Worm (Caenorhabditis elegans) whole organism, late embryonic: ENCODE measurements around the gene T19E7.6.

ENCODE experiments used
- C08G9.2 ChIP-seq: sonication (generic microtip); optimal IDR thresholded peaks from 2 replicates; lab custom pipeline; 2016; ENCODE audit warnings: mild to moderate bottlenecking, missing genetic modification characterization, moderate library complexity, missing compliant biosample characterization
- F13H6.1 ChIP-seq: sonication (generic microtip); optimal IDR thresholded peaks from 2 replicates; lab custom pipeline; 2016; ENCODE audit warnings: missing genetic modification characterization, missing compliant biosample characterization
- K02D7.2 ChIP-seq: sonication (generic microtip); optimal IDR thresholded peaks from 2 replicates; lab custom pipeline; 2017; ENCODE audit warnings: mild to moderate bottlenecking, missing genetic modification characterization, missing compliant biosample characterization
- ceh-18 ChIP-seq: sonication (generic microtip); optimal IDR thresholded peaks from 2 replicates; lab custom pipeline; 2016; ENCODE audit warnings: missing genetic modification characterization, missing compliant biosample characterization
- ceh-2 ChIP-seq: sonication (generic microtip); optimal IDR thresholded peaks from 2 replicates; lab custom pipeline; 2016; ENCODE audit warnings: missing genotype, missing genetic modification characterization, missing compliant biosample characterization
- ceh-24 ChIP-seq: sonication (generic microtip); optimal IDR thresholded peaks from 2 replicates; lab custom pipeline; 2016; ENCODE audit warnings: mild to moderate bottlenecking, missing genetic modification characterization, missing compliant biosample characterization
- ceh-30 ChIP-seq: fragments of 150-350 bp; optimal IDR thresholded peaks from 2 replicates; lab custom pipeline; 2014; ENCODE audit warnings: missing biosample characterization, missing genetic modification characterization
- ceh-31 ChIP-seq: sonication (generic microtip); optimal IDR thresholded peaks from 2 replicates; lab custom pipeline; 2016; ENCODE audit warnings: missing genetic modification characterization, missing compliant biosample characterization
- ceh-34 ChIP-seq: sonication (generic microtip); optimal IDR thresholded peaks from 2 replicates; lab custom pipeline; 2016; ENCODE audit warnings: mild to moderate bottlenecking, missing genetic modification characterization, missing compliant biosample characterization
- ceh-9 ChIP-seq: sonication (generic microtip); optimal IDR thresholded peaks from 2 replicates; lab custom pipeline; 2016; ENCODE audit warnings: mild to moderate bottlenecking, missing genetic modification characterization, inconsistent platforms, missing compliant biosample characterization
- che-1 ChIP-seq: sonication (generic microtip); optimal IDR thresholded peaks from 2 replicates; lab custom pipeline; 2016; ENCODE audit warnings: mild to moderate bottlenecking, missing genetic modification characterization, missing compliant biosample characterization
- dve-1 ChIP-seq: sonication (generic microtip); optimal IDR thresholded peaks from 2 replicates; lab custom pipeline; 2017; ENCODE audit warnings: antibody characterized with exemption, mild to moderate bottlenecking, missing genetic modification characterization, missing compliant biosample characterization
- fax-1 ChIP-seq: sonication (generic microtip); optimal IDR thresholded peaks from 2 replicates; lab custom pipeline; 2016; ENCODE audit warnings: missing genotype, missing genetic modification characterization, missing compliant biosample characterization
- fkh-10 ChIP-seq: fragments of 150-350 bp; optimal IDR thresholded peaks from 2 replicates; lab custom pipeline; 2014; ENCODE audit warnings: missing biosample characterization, missing genetic modification reagents, missing genetic modification characterization
- gmeb-2 ChIP-seq: sonication (generic microtip); optimal IDR thresholded peaks from 2 replicates; lab custom pipeline; 2016; ENCODE audit warnings: missing genetic modification characterization, inconsistent platforms, missing compliant biosample characterization
- hlh-30 ChIP-seq: sonication (generic microtip); optimal IDR thresholded peaks from 2 replicates; lab custom pipeline; 2017; ENCODE audit warnings: antibody characterized with exemption, missing genetic modification characterization, missing compliant biosample characterization; ENCODE audit not compliant: insufficient read depth
- hlh-6 ChIP-seq: sonication (generic microtip); optimal IDR thresholded peaks from 2 replicates; lab custom pipeline; 2016; ENCODE audit warnings: missing genotype, missing genetic modification characterization, missing compliant biosample characterization
- nfya-1 ChIP-seq: sonication (generic microtip); optimal IDR thresholded peaks from 2 replicates; lab custom pipeline; 2017; ENCODE audit warnings: missing genetic modification characterization, mild to moderate bottlenecking, missing compliant biosample characterization, antibody characterized with exemption, moderate library complexity
- nhr-232 ChIP-seq: sonication (generic microtip); optimal IDR thresholded peaks from 2 replicates; lab custom pipeline; 2016; ENCODE audit warnings: missing genetic modification characterization, missing compliant biosample characterization
- odd-2 ChIP-seq: sonication (generic microtip); optimal IDR thresholded peaks from 2 replicates; lab custom pipeline; 2017; ENCODE audit warnings: antibody characterized with exemption, mild to moderate bottlenecking, missing genetic modification characterization, missing compliant biosample characterization
- pat-9 ChIP-seq: fragments of 200-800 bp; sonication (Bioruptor generic); optimal IDR thresholded peaks from 2 replicates; lab custom pipeline; 2018; ENCODE audit warnings: mild to moderate bottlenecking, missing genetic modification characterization, moderate library complexity, missing compliant biosample characterization
- pax-1 ChIP-seq: fragments of 150-350 bp; optimal IDR thresholded peaks from 2 replicates; lab custom pipeline; 2014; ENCODE audit warnings: missing biosample characterization, missing genetic modification characterization
- pha-2 ChIP-seq: sonication (generic microtip); optimal IDR thresholded peaks from 2 replicates; lab custom pipeline; 2017; ENCODE audit warnings: mild to moderate bottlenecking, missing genetic modification characterization, missing compliant biosample characterization
- pha-4 ChIP-seq: fragments of 150-350 bp; optimal IDR thresholded peaks from 2 replicates; lab custom pipeline; 2018; ENCODE audit warnings: missing biosample characterization, missing genetic modification reagents, missing genetic modification characterization
- pqm-1 ChIP-seq: sonication (generic microtip); optimal IDR thresholded peaks from 2 replicates; lab custom pipeline; 2016; ENCODE audit warnings: missing genetic modification characterization, missing compliant biosample characterization
- ref-2 ChIP-seq: sonication (generic microtip); optimal IDR thresholded peaks from 2 replicates; lab custom pipeline; 2016; ENCODE audit warnings: missing genetic modification characterization, missing compliant biosample characterization
- rnt-1 ChIP-seq: sonication (generic microtip); optimal IDR thresholded peaks from 2 replicates; lab custom pipeline; 2016; ENCODE audit warnings: missing genetic modification characterization, missing compliant biosample characterization
- sox-4 ChIP-seq: sonication (generic microtip); optimal IDR thresholded peaks from 2 replicates; lab custom pipeline; 2017; ENCODE audit warnings: mild to moderate bottlenecking, missing genetic modification characterization, inconsistent platforms, missing compliant biosample characterization
- syd-9 ChIP-seq: sonication (generic microtip); optimal IDR thresholded peaks from 2 replicates; lab custom pipeline; 2016; ENCODE audit warnings: mild to moderate bottlenecking, missing genetic modification characterization, moderate library complexity, missing compliant biosample characterization
- tbx-2 ChIP-seq: sonication (generic microtip); optimal IDR thresholded peaks from 2 replicates; lab custom pipeline; 2016; ENCODE audit warnings: missing genetic modification characterization, missing compliant biosample characterization
- ttx-3 ChIP-seq: sonication (generic microtip); optimal IDR thresholded peaks from 2 replicates; lab custom pipeline; 2016; ENCODE audit warnings: missing genetic modification reagents, missing genetic modification characterization, missing compliant biosample characterization
- unc-3 ChIP-seq, 2 experiments: fragments of 200-800 bp in 1 of 2; sonication (Bioruptor generic) in 1 of 2; sonication (generic microtip) in 1 of 2; conservative IDR thresholded peaks in 1 of 2; optimal IDR thresholded peaks in 1 of 2; 2 replicates each; pipeline versions ENCODE4 v1.3.6 to Lab custom; 2016 to 2022; ENCODE audit warnings: missing compliant biosample characterization in 2 of 2, missing genetic modification characterization in 2 of 2, missing genetic modification reagents in 1 of 2
- unc-55 ChIP-seq: sonication (generic microtip); optimal IDR thresholded peaks from 2 replicates; lab custom pipeline; 2017; ENCODE audit warnings: missing biosample characterization, missing genetic modification reagents, missing genetic modification characterization
- ztf-16 ChIP-seq: sonication (generic microtip); optimal IDR thresholded peaks from 2 replicates; lab custom pipeline; 2017; ENCODE audit warnings: missing genetic modification characterization, missing compliant biosample characterization

Gene T19E7.6

ce11 chrIV:5667191-5667590 is 2.1 kb downstream of the T19E7.6 start:
- TF ChIP-seq ceh-34 (no peak), ceh-18 (tag; lab: Kevin White, UChicago) (peak; percentile 2)

- TF ChIP-seq dve-1 (tag; lab: Kevin White, UChicago) (no peak), odd-2 (no peak), nfya-1 (tag; lab: Kevin White, UChicago) (no peak), tbx-2 (tag; lab: Kevin White, UChicago) (no peak), unc-3 (GFP tag; conservative IDR thresholded peaks at IDR 0.05; lab: Robert Waterston, UW) (no peak), unc-3 (tag; optimal IDR thresholded peaks at IDR 0.05; lab: Kevin White, UChicago) (no peak), F13H6.1 (tag; lab: Kevin White, UChicago) (no peak), pha-4 (tag; lab: Kevin White, UChicago) (no peak), ceh-24 (no peak), hlh-6 (tag; lab: Kevin White, UChicago) (no peak), pax-1 (tag; lab: Kevin White, UChicago) (no peak), nhr-232 (tag; lab: Kevin White, UChicago) (no peak), ceh-30 (tag; lab: Kevin White, UChicago) (no peak), che-1 (no peak), pha-2 (tag; lab: Kevin White, UChicago) (no peak), ceh-31 (tag; lab: Kevin White, UChicago) (no peak), rnt-1 (tag; lab: Kevin White, UChicago) (no peak), ceh-9 (tag; lab: Kevin White, UChicago) (no peak)
- TF ChIP-seq, all 69 proteins: peak for 0
Measured at ce11 chrIV:5666115-5667028, 2.9 kb downstream of the T19E7.6 start.

ce11 chrIV:5665353-5665918 is 3.9 kb downstream of the T19E7.6 start:
- TF ChIP-seq nfya-1 (tag; lab: Kevin White, UChicago) (peak; percentile 4), ref-2 (tag; lab: Kevin White, UChicago) (no peak), hlh-30 (tag; lab: Kevin White, UChicago) (peak; percentile 30), odd-2 (no peak), ceh-30 (tag; lab: Kevin White, UChicago) (no peak), unc-55 (GFP tag; lab: Kevin White, UChicago) (peak; percentile 73), ceh-31 (tag; lab: Kevin White, UChicago) (peak; percentile 19)

ce11 chrIV:5664375-5665004 is 4.8 kb downstream of the T19E7.6 start, which contains the start of gene bec-1:
Gene bec-1, minus strand, starts transcription at chrIV:5664425.
- TF ChIP-seq hlh-30 (tag; lab: Kevin White, UChicago), result no peak
- no peak for TF ChIP-seq ceh-31 (tag; lab: Kevin White, UChicago)
- no peak for TF ChIP-seq pqm-1 (tag; lab: Kevin White, UChicago)
- no peak for TF ChIP-seq ceh-9 (tag; lab: Kevin White, UChicago)
- no peak for TF ChIP-seq sox-4
- TF ChIP-seq C08G9.2, result no peak
- no peak for TF ChIP-seq ceh-2 (tag; lab: Kevin White, UChicago)
- no peak for TF ChIP-seq gmeb-2
- no peak for TF ChIP-seq ceh-34
- no peak for TF ChIP-seq fax-1 (tag; lab: Kevin White, UChicago)
- TF ChIP-seq syd-9 (tag; lab: Kevin White, UChicago), result no peak
- no peak for TF ChIP-seq hlh-6 (tag; lab: Kevin White, UChicago)

ce11 chrIV:5662886-5663285 is 6.4 kb downstream of the T19E7.6 start:
- no peak for TF ChIP-seq ztf-16 (tag; lab: Kevin White, UChicago)
- TF ChIP-seq F13H6.1 (tag; lab: Kevin White, UChicago), result no peak
- TF ChIP-seq K02D7.2 (tag; lab: Kevin White, UChicago), result no peak
- TF ChIP-seq syd-9 (tag; lab: Kevin White, UChicago), result no peak
- no peak for TF ChIP-seq fkh-10 (GFP tag; lab: Kevin White, UChicago)
- no peak for TF ChIP-seq C08G9.2
- no peak for TF ChIP-seq pat-9 (tag; lab: Kevin White, UChicago)
- no peak for TF ChIP-seq pqm-1 (tag; lab: Kevin White, UChicago)
- TF ChIP-seq ttx-3 (tag; lab: Kevin White, UChicago), result no peak
- TF ChIP-seq che-1, result no peak
- TF ChIP-seq sox-4, result no peak
